Worm (Caenorhabditis elegans) whole organism, L1 larva: Measurements from ENCODE around the gene lov-1.

Experiments
- alr-1 ChIP-seq: fragments of 200-800 bp; sonication (Bioruptor generic); optimal IDR thresholded peaks from 2 replicates; lab custom pipeline; 2018; ENCODE audit warnings: borderline replicate concordance, mild to moderate bottlenecking, missing genetic modification characterization, missing compliant biosample characterization
- ceh-8 ChIP-seq: fragments of 200-800 bp; sonication (Bioruptor generic); optimal IDR thresholded peaks from 2 replicates; lab custom pipeline; 2018; ENCODE audit warnings: mild to moderate bottlenecking, missing genetic modification characterization, moderate library complexity, missing compliant biosample characterization
- efl-1 ChIP-seq, 4 experiments: fragments of 150-350 bp; optimal IDR thresholded peaks in 3 of 4; peaks in 1 of 4; 1 replicate in 1 of 4; 2 replicates in 3 of 4; lab custom pipeline; 2014; ENCODE audit warnings: missing biosample characterization in 2 of 4, missing genetic modification characterization in 2 of 4, missing genetic modification reagents in 2 of 4

DNA sequence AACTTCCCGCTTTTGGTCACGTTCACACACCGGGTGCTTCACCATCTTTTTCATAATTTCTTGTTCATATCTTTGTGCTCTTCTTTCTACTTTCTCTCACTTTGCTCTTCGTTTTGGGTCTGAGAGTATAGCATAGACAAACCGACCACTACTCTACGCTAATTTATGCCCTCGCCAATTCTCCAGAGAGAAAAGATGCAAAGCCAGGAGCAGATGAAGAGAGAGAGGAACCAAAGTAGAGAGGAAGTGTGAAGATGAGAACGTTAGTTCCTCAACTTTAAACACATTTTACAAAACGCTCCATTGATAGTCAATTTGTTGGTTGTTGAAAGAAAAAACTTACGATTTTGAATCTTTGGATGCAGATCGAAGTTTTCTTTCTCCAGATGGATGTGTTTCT lies 46.1 kb upstream of the lov-1 start:
- TF ChIP-seq efl-1 (optimal IDR thresholded peaks at IDR 0.05; lab: Kevin White, UChicago): no peak
- peak in 1 of 2 experiments; percentile 91 for TF ChIP-seq efl-1 (GFP tag; optimal IDR thresholded peaks at IDR 0.05 in 1 of 2; lab: Kevin White, UChicago)
- TF ChIP-seq alr-1 (tag; lab: Kevin White, UChicago): no peak
- TF ChIP-seq ceh-8: no peak
